Fruit fly (Drosophila melanogaster) whole organism, embryonic: Measurements from ENCODE around the gene CG3566.

Source experiments
- Awh ChIP-seq: fragments of 200-800 bp; sonication (Bioruptor generic); IDR thresholded peaks from 2 replicates; pipeline ENCODE4, ENCODE4 v1.3.6; 2022; ENCODE audit warnings: missing biosample characterization, missing genetic modification characterization
- Blimp-1 ChIP-seq: fragments of 200-800 bp; sonication (Bioruptor generic); optimal IDR thresholded peaks from 3 replicates; lab custom pipeline; 2018; ENCODE audit warnings: missing biosample characterization, missing genetic modification characterization, mild to moderate bottlenecking, moderate library complexity, missing genetic modification reagents
- BtbVII ChIP-seq: fragments of 200-800 bp; sonication (Bioruptor generic); optimal IDR thresholded peaks from 3 replicates; lab custom pipeline; 2017; ENCODE audit warnings: missing biosample characterization, mild to moderate bottlenecking, missing genetic modification characterization
- Bteb2 ChIP-seq: fragments of 200-800 bp; sonication (Bioruptor generic); optimal IDR thresholded peaks from 2 replicates; lab custom pipeline; 2016; ENCODE audit warnings: missing biosample characterization, missing genetic modification characterization
- CG10209 ChIP-seq: fragments of 200-800 bp; sonication (Bioruptor generic); optimal IDR thresholded peaks from 3 replicates; lab custom pipeline; 2017; ENCODE audit warnings: missing biosample characterization, mild to moderate bottlenecking, missing genetic modification characterization, missing genetic modification reagents
- CG10366 ChIP-seq: fragments of 200-800 bp; sonication (Bioruptor generic); IDR thresholded peaks from 2 replicates; pipeline ENCODE4 v1.3.6; 2022; ENCODE audit warnings: missing biosample characterization, missing genetic modification characterization
- CG10462 ChIP-seq: fragments of 200-800 bp; sonication (Bioruptor generic); optimal IDR thresholded peaks from 2 replicates; lab custom pipeline; 2016; ENCODE audit warnings: missing biosample characterization, missing genetic modification characterization
- CG11695 ChIP-seq: fragments of 200-800 bp; sonication (Bioruptor generic); IDR thresholded peaks from 3 replicates; pipeline ENCODE4 v1.3.6; 2022; ENCODE audit warnings: missing biosample characterization, missing genetic modification characterization
- CG13123 ChIP-seq: fragments of 200-800 bp; sonication (Bioruptor generic); optimal IDR thresholded peaks from 2 replicates; lab custom pipeline; 2016; ENCODE audit warnings: missing biosample characterization, missing genetic modification characterization
- CG15073 ChIP-seq: fragments of 200-800 bp; sonication (Bioruptor generic); optimal IDR thresholded peaks from 2 replicates; lab custom pipeline; 2016; ENCODE audit warnings: missing biosample characterization, missing genetic modification characterization
- CG17359 ChIP-seq: fragments of 200-800 bp; sonication (Bioruptor generic); optimal IDR thresholded peaks from 3 replicates; lab custom pipeline; 2018; ENCODE audit warnings: missing biosample characterization, mild to moderate bottlenecking, missing genetic modification characterization, moderate library complexity
- CG17802 ChIP-seq: fragments of 200-800 bp; sonication (Bioruptor generic); optimal IDR thresholded peaks from 2 replicates; lab custom pipeline; 2018; ENCODE audit warnings: missing biosample characterization, mild to moderate bottlenecking, missing genetic modification characterization, moderate library complexity
- CG32772 ChIP-seq: fragments of 200-800 bp; sonication (Bioruptor generic); IDR thresholded peaks from 2 replicates; pipeline ENCODE4 v1.3.6; 2022; ENCODE audit warnings: missing biosample characterization, missing genetic modification characterization
- CG34224 ChIP-seq: fragments of 200-800 bp; sonication (Bioruptor generic); IDR thresholded peaks from 3 replicates; pipeline ENCODE4 v1.3.6; 2022; ENCODE audit warnings: missing biosample characterization, missing genetic modification characterization; ENCODE audit not compliant: partially characterized antibody
- CG6689 ChIP-seq: fragments of 200-800 bp; sonication (Bioruptor generic); IDR thresholded peaks from 2 replicates; pipeline ENCODE4 v1.3.6; 2022; ENCODE audit warnings: missing biosample characterization, missing genetic modification characterization
- CG6854 ChIP-seq: fragments of 200-800 bp; sonication (Bioruptor generic); optimal IDR thresholded peaks from 3 replicates; lab custom pipeline; 2017; ENCODE audit warnings: missing biosample characterization, mild to moderate bottlenecking, missing genetic modification characterization
- CG8924 ChIP-seq: fragments of 200-800 bp; optimal IDR thresholded peaks from 3 replicates; lab custom pipeline; 2019; ENCODE audit warnings: missing biosample characterization, mild to moderate bottlenecking, missing genetic modification characterization, moderate library complexity
- CG9876 ChIP-seq: fragments of 200-800 bp; sonication (Bioruptor generic); optimal IDR thresholded peaks from 2 replicates; lab custom pipeline; 2016; ENCODE audit warnings: missing biosample characterization, missing genetic modification characterization
- CTCF ChIP-seq: fragments of 200-800 bp; sonication (Bioruptor generic); optimal IDR thresholded peaks from 2 replicates; lab custom pipeline; 2017; ENCODE audit warnings: missing biosample characterization, mild to moderate bottlenecking, missing genetic modification characterization, moderate library complexity
- Chrac-16 ChIP-seq: fragments of 200-800 bp; sonication (Bioruptor generic); optimal IDR thresholded peaks from 3 replicates; lab custom pipeline; 2016; ENCODE audit warnings: missing biosample characterization, missing genetic modification characterization
- Dbx ChIP-seq: fragments of 200-800 bp; sonication (Bioruptor generic); IDR thresholded peaks from 3 replicates; pipeline ENCODE4 v1.3.6; 2022; ENCODE audit warnings: missing biosample characterization, missing genetic modification characterization
- Eip74EF ChIP-seq, 2 experiments: fragments of 200-800 bp in 1 of 2; fragments of >200 bp in 1 of 2; sonication (Bioruptor generic) in 1 of 2; optimal IDR thresholded peaks; 2 replicates each; lab custom pipeline; 2017 to 2019; ENCODE audit warnings: missing biosample characterization in 2 of 2, missing genetic modification characterization in 2 of 2, mild to moderate bottlenecking in 1 of 2, moderate library complexity in 1 of 2
- GATAe ChIP-seq: fragments of 200-800 bp; sonication (Bioruptor generic); conservative IDR thresholded peaks from 2 replicates; pipeline ENCODE4 v1.3.6; 2022; ENCODE audit warnings: missing biosample characterization, missing genetic modification characterization
- Gsc ChIP-seq: fragments of 200-800 bp; sonication (Bioruptor generic); IDR thresholded peaks from 2 replicates; pipeline ENCODE4 v1.3.6; 2022; ENCODE audit warnings: missing biosample characterization, missing genetic modification characterization
- HHEX ChIP-seq: fragments of 200-800 bp; sonication (Bioruptor generic); optimal IDR thresholded peaks from 3 replicates; lab custom pipeline; 2017; ENCODE audit warnings: missing biosample characterization, mild to moderate bottlenecking, missing genetic modification characterization, missing genetic modification reagents
- Hand ChIP-seq: fragments of 200-800 bp; sonication (Bioruptor generic); optimal IDR thresholded peaks from 2 replicates; lab custom pipeline; 2017; ENCODE audit warnings: mild to moderate bottlenecking, missing biosample characterization, missing genetic modification reagents, missing genetic modification characterization
- Hsf ChIP-seq: fragments of 200-800 bp; sonication (Bioruptor generic); optimal IDR thresholded peaks from 3 replicates; lab custom pipeline; 2016; ENCODE audit warnings: missing biosample characterization, missing genetic modification characterization
- MTF-1 ChIP-seq: fragments of 200-800 bp; sonication (Bioruptor generic); optimal IDR thresholded peaks from 2 replicates; lab custom pipeline; 2018; ENCODE audit warnings: missing biosample characterization, mild to moderate bottlenecking, missing genetic modification characterization, borderline replicate concordance
- Ravus ChIP-seq: fragments of 200-800 bp; sonication (Bioruptor generic); IDR thresholded peaks from 2 replicates; pipeline ENCODE4 v1.3.6; 2022; ENCODE audit warnings: missing biosample characterization, missing genetic modification characterization
- Rfx ChIP-seq: fragments of 200-800 bp; sonication (Bioruptor generic); IDR thresholded peaks from 2 replicates; pipeline ENCODE4 v1.3.6; 2022; ENCODE audit warnings: missing biosample characterization, missing genetic modification characterization
- Sry-β ChIP-seq: fragments of 200-800 bp; sonication (Bioruptor generic); optimal IDR thresholded peaks from 2 replicates; lab custom pipeline; 2018; ENCODE audit warnings: missing biosample characterization, mild to moderate bottlenecking, missing genetic modification characterization, moderate library complexity
- TFAM ChIP-seq: fragments of 200-800 bp; sonication (Bioruptor generic); optimal IDR thresholded peaks from 2 replicates; lab custom pipeline; 2017; ENCODE audit warnings: missing biosample characterization, missing genetic modification characterization, inconsistent platforms
- Vsx1 ChIP-seq: fragments of 200-800 bp; sonication (Bioruptor generic); optimal IDR thresholded peaks from 2 replicates; lab custom pipeline; 2017; ENCODE audit warnings: missing biosample characterization, mild to moderate bottlenecking, missing genetic modification characterization, missing genetic modification reagents
- Xbp1 ChIP-seq: fragments of 200-800 bp; sonication (Bioruptor generic); optimal IDR thresholded peaks from 3 replicates; lab custom pipeline; 2016; ENCODE audit warnings: missing biosample characterization, mild to moderate bottlenecking, missing genetic modification characterization
- Xrp1 ChIP-seq: fragments of 200-800 bp; sonication (Bioruptor generic); IDR thresholded peaks from 2 replicates; pipeline ENCODE4 v1.3.6; 2022; ENCODE audit warnings: missing biosample characterization, missing genetic modification characterization
- ash1 ChIP-seq: fragments of 200-800 bp; sonication (Bioruptor generic); optimal IDR thresholded peaks from 2 replicates; lab custom pipeline; 2018; ENCODE audit warnings: missing biosample characterization, mild to moderate bottlenecking, missing genetic modification characterization
- fd102C ChIP-seq: fragments of 200-800 bp; sonication (Bioruptor generic); optimal IDR thresholded peaks from 2 replicates; lab custom pipeline; 2018; ENCODE audit warnings: missing biosample characterization, mild to moderate bottlenecking, missing genetic modification characterization, moderate library complexity
- fd96Cb ChIP-seq: fragments of 200-800 bp; sonication (Bioruptor generic); optimal IDR thresholded peaks from 2 replicates; lab custom pipeline; 2018; ENCODE audit warnings: missing biosample characterization, mild to moderate bottlenecking, missing genetic modification characterization, moderate library complexity
- gcm2 ChIP-seq: fragments of 200-800 bp; sonication (Bioruptor generic); optimal IDR thresholded peaks from 2 replicates; lab custom pipeline; 2016; ENCODE audit warnings: missing biosample characterization, missing genetic modification characterization
- grau ChIP-seq: fragments of 200-800 bp; optimal IDR thresholded peaks from 3 replicates; lab custom pipeline; 2019; ENCODE audit warnings: missing biosample characterization, mild to moderate bottlenecking, missing genetic modification characterization, moderate library complexity
- grn ChIP-seq: fragments of 200-800 bp; sonication (Bioruptor generic); optimal IDR thresholded peaks from 3 replicates; lab custom pipeline; 2017; ENCODE audit warnings: missing biosample characterization, missing genetic modification characterization
- gsb-n ChIP-seq: fragments of 200-800 bp; sonication (Bioruptor generic); optimal IDR thresholded peaks from 3 replicates; lab custom pipeline; 2018; ENCODE audit warnings: missing biosample characterization, mild to moderate bottlenecking, missing genetic modification characterization
- jing ChIP-seq: fragments of 200-800 bp; sonication (Bioruptor generic); optimal IDR thresholded peaks from 2 replicates; lab custom pipeline; 2018; ENCODE audit warnings: missing biosample characterization, mild to moderate bottlenecking, missing genetic modification characterization
- kah ChIP-seq: fragments of 200-800 bp; sonication (Bioruptor generic); optimal IDR thresholded peaks from 2 replicates; lab custom pipeline; 2018; ENCODE audit warnings: missing biosample characterization, mild to moderate bottlenecking, missing genetic modification characterization
- klu ChIP-seq: fragments of 200-800 bp; sonication (Bioruptor generic); IDR thresholded peaks from 2 replicates; pipeline ENCODE4 v1.3.6; 2022; ENCODE audit warnings: missing biosample characterization, missing genetic modification characterization
- lilli ChIP-seq: fragments of 200-800 bp; sonication (Bioruptor generic); optimal IDR thresholded peaks from 3 replicates; lab custom pipeline; 2016; ENCODE audit warnings: missing biosample characterization, missing genetic modification characterization
- nerfin-1 ChIP-seq: fragments of 200-800 bp; sonication (Bioruptor generic); optimal IDR thresholded peaks from 3 replicates; lab custom pipeline; 2019; ENCODE audit warnings: missing biosample characterization, mild to moderate bottlenecking, missing genetic modification characterization, moderate library complexity
- odd ChIP-seq: fragments of 200-800 bp; sonication (Bioruptor generic); optimal IDR thresholded peaks from 2 replicates; lab custom pipeline; 2017; ENCODE audit warnings: missing biosample characterization, mild to moderate bottlenecking, missing genetic modification characterization
- pho ChIP-seq: fragments of 200-800 bp; sonication (Bioruptor generic); optimal IDR thresholded peaks from 2 replicates; lab custom pipeline; 2016; ENCODE audit warnings: missing biosample characterization, missing genetic modification characterization
- schlank ChIP-seq: fragments of 200-800 bp; sonication (Bioruptor generic); optimal IDR thresholded peaks from 2 replicates; lab custom pipeline; 2018; ENCODE audit warnings: missing biosample characterization, mild to moderate bottlenecking, missing genetic modification characterization
- unc-4 ChIP-seq: fragments of 200-800 bp; sonication (Bioruptor generic); IDR thresholded peaks from 2 replicates; pipeline ENCODE4 v1.3.6; 2022; ENCODE audit warnings: missing biosample characterization, missing genetic modification characterization; ENCODE audit not compliant: partially characterized antibody

CG3566 gene

dm6 chrX:6265456-6265877 is 11.1 kb downstream of the CG3566 start (continued):
- TF ChIP-seq klu (GFP tag; lab: Robert Waterston, UW): peak; percentile 84
- peak; percentile 95 for TF ChIP-seq HHEX (GFP tag; lab: Kevin White, UChicago)
- TF ChIP-seq Bteb2: peak; percentile 94
- TF ChIP-seq fd96Cb: peak; percentile 97
- TF ChIP-seq Hand (GFP tag; lab: Kevin White, UChicago): peak; percentile 78
- TF ChIP-seq CG6689: peak; percentile 97
- peak; percentile 96 for TF ChIP-seq lilli (GFP tag; lab: Kevin White, UChicago)
- peak; percentile 96 for TF ChIP-seq Xrp1 (GFP tag; lab: Robert Waterston, UW)
- peak; percentile 82 for TF ChIP-seq CG15073
- TF ChIP-seq Blimp-1 (GFP tag; lab: Kevin White, UChicago): peak; percentile 93
- peak; percentile 96 for TF ChIP-seq jing (GFP tag; lab: Kevin White, UChicago)
- no peak for TF ChIP-seq unc-4 (GFP tag; lab: Robert Waterston, UW)
- peak; percentile 92 for TF ChIP-seq nerfin-1 (tag; lab: Kevin White, UChicago)
- TF ChIP-seq CG6854 (GFP tag; lab: Kevin White, UChicago): peak; percentile 92
- TF ChIP-seq Eip74EF (GFP tag; optimal IDR thresholded peaks at IDR 0.05; lab: Kevin White, UChicago): peak in 1 of 2 experiments; percentile 97
- TF ChIP-seq Hsf (GFP tag; lab: Kevin White, UChicago): peak; percentile 97
- peak; percentile 97 for TF ChIP-seq Xbp1 (GFP tag; lab: Kevin White, UChicago)
- TF ChIP-seq gcm2 (GFP tag; lab: Kevin White, UChicago): peak; percentile 91
- peak; percentile 95 for TF ChIP-seq grau (tag; lab: Kevin White, UChicago)
- TF ChIP-seq odd: peak; percentile 95
- TF ChIP-seq BtbVII (GFP tag; lab: Kevin White, UChicago): peak; percentile 94
- peak; percentile 97 for TF ChIP-seq Vsx1 (GFP tag; lab: Kevin White, UChicago)
- peak; percentile 93 for TF ChIP-seq CG13123 (GFP tag; lab: Kevin White, UChicago)
- TF ChIP-seq CG34224 (GFP tag; lab: Robert Waterston, UW): no peak
- peak; percentile 72 for TF ChIP-seq CTCF (GFP tag; lab: Kevin White, UChicago)
- peak; percentile 92 for TF ChIP-seq kah (GFP tag; lab: Kevin White, UChicago)
- peak; percentile 93 for TF ChIP-seq Awh
- peak; percentile 96 for TF ChIP-seq CG17359 (tag; lab: Kevin White, UChicago)
- peak; percentile 92 for TF ChIP-seq CG10462 (GFP tag; lab: Kevin White, UChicago)
- peak; percentile 6 for TF ChIP-seq fd102C (GFP tag; lab: Kevin White, UChicago)
- TF ChIP-seq Gsc: peak; percentile 84
- TF ChIP-seq CG32772: peak; percentile 95
- TF ChIP-seq Chrac-16: peak; percentile 94
- TF ChIP-seq CG11695 (GFP tag; lab: Robert Waterston, UW): peak; percentile 97
- peak; percentile 96 for TF ChIP-seq CG10209 (GFP tag; lab: Kevin White, UChicago)
- peak; percentile 88 for TF ChIP-seq Rfx
- TF ChIP-seq grn (GFP tag; lab: Kevin White, UChicago): peak; percentile 43
- peak; percentile 90 for TF ChIP-seq CG9876 (GFP tag; lab: Kevin White, UChicago)
- peak; percentile 83 for TF ChIP-seq Ravus (GFP tag; lab: Robert Waterston, UW)
- peak; percentile 80 for TF ChIP-seq CG17802
- no peak for TF ChIP-seq ash1 (GFP tag; lab: Kevin White, UChicago)
- peak; percentile 83 for TF ChIP-seq TFAM (GFP tag; lab: Kevin White, UChicago)
- TF ChIP-seq Sry-β (GFP tag; lab: Kevin White, UChicago): peak; percentile 62
- TF ChIP-seq pho: peak; percentile 91
- peak; percentile 76 for TF ChIP-seq GATAe (GFP tag; lab: Robert Waterston, UW)
- peak; percentile 96 for TF ChIP-seq gsb-n (tag; lab: Kevin White, UChicago)
- TF ChIP-seq CG10366 (GFP tag; lab: Robert Waterston, UW): peak; percentile 93
- peak; percentile 87 for TF ChIP-seq Dbx
- TF ChIP-seq schlank: peak; percentile 92
- peak; percentile 97 for TF ChIP-seq CG8924 (tag; lab: Kevin White, UChicago)
- peak; percentile 85 for TF ChIP-seq MTF-1 (GFP tag; lab: Kevin White, UChicago)
